Worm (Caenorhabditis elegans) whole organism, early embryonic: ENCODE measurements around the gene clec-224.

Experiments used
- ama-1 ChIP-seq: fragments of 150-350 bp; optimal IDR thresholded peaks from 2 replicates; lab custom pipeline; 2014
- flt-1 ChIP-seq: fragments of 200-800 bp; sonication (Bioruptor generic); IDR thresholded peaks from 2 replicates; pipeline ENCODE4 v1.3.6; 2022; ENCODE audit warnings: missing genetic modification characterization, missing compliant biosample characterization
- scrt-1 ChIP-seq: fragments of 200-800 bp; sonication (Bioruptor generic); IDR thresholded peaks from 2 replicates; pipeline ENCODE4 v1.3.6; 2022; ENCODE audit warnings: missing genetic modification characterization, missing compliant biosample characterization
- sea-1 ChIP-seq: fragments of 200-800 bp; sonication (Bioruptor generic); conservative IDR thresholded peaks from 2 replicates; pipeline ENCODE4 v1.3.6; 2022; ENCODE audit warnings: missing genetic modification characterization, missing compliant biosample characterization
- tbx-37 ChIP-seq: fragments of 200-800 bp; sonication (Bioruptor generic); conservative IDR thresholded peaks from 2 replicates; pipeline ENCODE4 v1.3.6; 2022; ENCODE audit warnings: missing genetic modification reagents, missing genetic modification characterization, missing compliant biosample characterization

ce11 chrV:12181310-12181709 is 2.1 kb upstream of the clec-224 start, which contains the start of gene elpc-3:
- TF ChIP-seq ama-1 = no peak
- no peak for TF ChIP-seq sea-1 (GFP tag; lab: Robert Waterston, UW)
- no peak for TF ChIP-seq scrt-1 (GFP tag; lab: Robert Waterston, UW)
- TF ChIP-seq tbx-37 (GFP tag; lab: Robert Waterston, UW) = no peak
- TF ChIP-seq flt-1 = no peak
